Fruit fly (Drosophila melanogaster): ENCODE data around the gene Sgs4.

Gene Sgs4

dm6 chrX:3294816-3295466, 45.1 kb downstream of the Sgs4 start (continued):
- TF ChIP-seq amos (GFP tag; IDR thresholded peaks at IDR 0.05; ENCODE audit: partially characterized antibody) (no peak), Six4 (GFP tag; optimal IDR thresholded peaks at IDR 0.05) (peak; percentile 97), lilli (GFP tag; optimal IDR thresholded peaks at IDR 0.05) (peak; percentile 98), CG33213 (GFP tag; optimal IDR thresholded peaks at IDR 0.05) (peak; percentile 98), Hmr (GFP tag; optimal IDR thresholded peaks at IDR 0.05) (peak; percentile 98), CG18619 (GFP tag; optimal IDR thresholded peaks at IDR 0.05) (peak; percentile 96), chif (GFP tag; optimal IDR thresholded peaks at IDR 0.05) (peak; percentile 98), CG17359 (tag; optimal IDR thresholded peaks at IDR 0.05) (peak; percentile 98), Blimp-1 (GFP tag; optimal IDR thresholded peaks at IDR 0.05) (peak; percentile 96), CG9215 (GFP tag; IDR thresholded peaks at IDR 0.05) (peak; percentile 96), pros (GFP tag; optimal IDR thresholded peaks at IDR 0.05) (no peak), jigr1 (GFP tag; IDR thresholded peaks at IDR 0.05) (peak; percentile 96), CG4424 (GFP tag; optimal IDR thresholded peaks at IDR 0.05) (peak; percentile 97), CG1603 (tag; optimal IDR thresholded peaks at IDR 0.05) (peak; percentile 98), grn (GFP tag; optimal IDR thresholded peaks at IDR 0.05) (peak; percentile 76), CG2202 (tag; optimal IDR thresholded peaks at IDR 0.05) (peak; percentile 90), H15 (GFP tag; IDR thresholded peaks at IDR 0.05) (peak; percentile 96), CHES-1-like (GFP tag; optimal IDR thresholded peaks at IDR 0.05) (peak; percentile 98), CG11723 (GFP tag; optimal IDR thresholded peaks at IDR 0.05) (peak; percentile 90), CG7556 (GFP tag; optimal IDR thresholded peaks at IDR 0.05) (peak; percentile 96), phol (tag; optimal IDR thresholded peaks at IDR 0.05) (peak; percentile 95), CG2116 (GFP tag; optimal IDR thresholded peaks at IDR 0.05) (peak; percentile 71), crc (GFP tag; optimal IDR thresholded peaks at IDR 0.05) (peak; percentile 98), Hey (tag; optimal IDR thresholded peaks at IDR 0.05) (peak; percentile 85), CG3065 (GFP tag; optimal IDR thresholded peaks at IDR 0.05) (peak; percentile 95), Bgb (GFP tag; IDR thresholded peaks at IDR 0.05; ENCODE audit: partially characterized antibody) (no peak), CG10654 (GFP tag; optimal IDR thresholded peaks at IDR 0.05) (peak; percentile 97), CG2875 (GFP tag; optimal IDR thresholded peaks at IDR 0.05) (peak; percentile 94), CG17361 (GFP tag; IDR thresholded peaks at IDR 0.05) (peak; percentile 95), stc (GFP tag; IDR thresholded peaks at IDR 0.05) (peak; percentile 96), D19A (tag; optimal IDR thresholded peaks at IDR 0.05) (peak; percentile 89), da (GFP tag; optimal IDR thresholded peaks at IDR 0.05) (peak; percentile 96), Dfd (GFP tag; optimal IDR thresholded peaks at IDR 0.05) (no peak), Atf-2 (GFP tag; optimal IDR thresholded peaks at IDR 0.05) (peak; percentile 98), CG6689 (GFP tag; IDR thresholded peaks at IDR 0.05) (peak; percentile 97), dmrt99B (tag; optimal IDR thresholded peaks at IDR 0.05) (peak; percentile 98), CG14667 (GFP tag; IDR thresholded peaks at IDR 0.05) (peak; percentile 95), CG11696 (GFP tag; IDR thresholded peaks at IDR 0.05) (peak; percentile 88), luna (GFP tag; optimal IDR thresholded peaks at IDR 0.05) (peak; percentile 96), CG4854 (GFP tag; optimal IDR thresholded peaks at IDR 0.05) (peak; percentile 97), schlank (tag; optimal IDR thresholded peaks at IDR 0.05) (peak; percentile 96), hth (optimal IDR thresholded peaks at IDR 0.05) (no peak), sob (GFP tag; IDR thresholded peaks at IDR 0.05) (peak; percentile 98), PHDP (tag; optimal IDR thresholded peaks at IDR 0.05) (peak; percentile 97), crp (GFP tag; optimal IDR thresholded peaks at IDR 0.05) (peak in 1 of 2 experiments; percentile 71), CG4617 (GFP tag; optimal IDR thresholded peaks at IDR 0.05; ENCODE audit: borderline replicate concordance) (peak; percentile 92), Chrac-16 (GFP tag; optimal IDR thresholded peaks at IDR 0.05) (peak; percentile 97), bab2 (GFP tag; optimal IDR thresholded peaks at IDR 0.05) (peak; percentile 98), ab (GFP tag; optimal IDR thresholded peaks at IDR 0.05) (peak; percentile 95), tio (GFP tag; optimal IDR thresholded peaks at IDR 0.05) (peak; percentile 96)

Data from whole organism, embryonic.